Fruit fly (Drosophila melanogaster): ENCODE measurements around the gene CG16762.
A peak's percentile ranks its signal among the peaks of the same experiment; 100 is the strongest.

The CG16762 gene

DNA sequence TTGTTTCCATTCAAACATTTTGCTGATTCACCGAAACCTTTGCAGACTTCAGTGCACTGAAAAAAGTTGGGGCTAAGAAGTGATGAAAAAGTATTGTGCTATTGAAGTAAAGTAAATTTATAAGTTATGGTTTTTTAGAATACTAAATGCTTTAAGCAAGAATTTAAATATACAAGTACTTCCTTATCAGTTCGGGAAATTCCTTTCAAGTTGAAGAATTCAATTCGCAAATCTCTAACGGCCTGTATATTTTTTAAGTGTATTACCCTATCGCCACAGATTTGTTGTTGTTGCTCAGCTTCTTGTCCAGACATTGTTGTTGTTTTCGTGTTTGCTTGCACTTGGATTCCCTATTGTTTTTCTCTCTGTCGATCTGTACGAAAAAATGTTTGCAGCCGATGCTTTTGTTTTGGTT is 8.0 kb downstream of the CG16762 start (continued):
- TF ChIP-seq CG10431 (GFP tag; optimal IDR thresholded peaks at IDR 0.05) (no peak), CG15011 (GFP tag; optimal IDR thresholded peaks at IDR 0.05) (no peak), Xrp1 (GFP tag; IDR thresholded peaks at IDR 0.05) (peak; percentile 89), CG3847 (GFP tag; IDR thresholded peaks at IDR 0.05) (no peak), CG13624 (GFP tag; optimal IDR thresholded peaks at IDR 0.05) (peak; percentile 56), CG12104 (GFP tag; optimal IDR thresholded peaks at IDR 0.05) (peak; percentile 57), CG16779 (GFP tag; IDR thresholded peaks at IDR 0.05) (no peak), psq (GFP tag; optimal IDR thresholded peaks at IDR 0.05) (no peak), Doc2 (GFP tag; IDR thresholded peaks at IDR 0.05) (0 out of 2 replicates have a peak, but pooled peaks have one; percentile 39), peb (GFP tag; IDR thresholded peaks at IDR 0.05) (0 out of 2 replicates have a peak, but pooled peaks have one; percentile 11), CG7839 (tag; optimal IDR thresholded peaks at IDR 0.05) (peak; percentile 82), CG1792 (GFP tag; optimal IDR thresholded peaks at IDR 0.05) (peak; percentile 55), CG8765 (GFP tag; IDR thresholded peaks at IDR 0.05) (peak; percentile 74), CG6813 (GFP tag; optimal IDR thresholded peaks at IDR 0.05) (peak; percentile 55), CG2202 (tag; optimal IDR thresholded peaks at IDR 0.05) (peak; percentile 24), Gsc (GFP tag; IDR thresholded peaks at IDR 0.05) (peak; percentile 67; the same call in 1 of the 2 replicates), trem (tag; optimal IDR thresholded peaks at IDR 0.05) (peak; percentile 80), pnt (GFP tag; optimal IDR thresholded peaks at IDR 0.05) (peak; percentile 47), CG32772 (GFP tag; IDR thresholded peaks at IDR 0.05) (peak; percentile 38; the same call in 1 of the 2 replicates), pros (GFP tag; optimal IDR thresholded peaks at IDR 0.05) (peak; percentile 30), bsh (GFP tag; optimal IDR thresholded peaks at IDR 0.05) (peak; percentile 35 to 62), CG6765 (GFP tag; optimal IDR thresholded peaks at IDR 0.05) (peak; percentile 24), gfzf (GFP tag; optimal IDR thresholded peaks at IDR 0.05) (no peak), abd-A (tag; optimal IDR thresholded peaks at IDR 0.05) (no peak), lilli (GFP tag; optimal IDR thresholded peaks at IDR 0.05) (peak; percentile 55), CG14050 (GFP tag; IDR thresholded peaks at IDR 0.05) (peak; percentile 29; the same call in 1 of the 3 replicates), CG13287 (GFP tag; IDR thresholded peaks at IDR 0.05; ENCODE audit: partially characterized antibody) (no peak), jing (GFP tag; optimal IDR thresholded peaks at IDR 0.05) (peak; percentile 61), gcm (GFP tag; optimal IDR thresholded peaks at IDR 0.05) (peak; percentile 69), gem (tag; optimal IDR thresholded peaks at IDR 0.05) (peak; percentile 85), CG12299 (tag; optimal IDR thresholded peaks at IDR 0.05) (peak; percentile 44), CG8359 (GFP tag; optimal IDR thresholded peaks at IDR 0.05; ENCODE audit: borderline replicate concordance) (no peak), CG15479 (GFP tag; optimal IDR thresholded peaks at IDR 0.05) (peak; percentile 36), tgo (GFP tag; IDR thresholded peaks at IDR 0.05) (peak; percentile 72), salm (tag; optimal IDR thresholded peaks at IDR 0.05) (peak; percentile 49), hkb (optimal IDR thresholded peaks at IDR 0.05) (no peak), hkb (GFP tag; IDR thresholded peaks at IDR 0.05) (peak; percentile 66), trh (GFP tag; optimal IDR thresholded peaks at IDR 0.05) (no peak), CG10462 (GFP tag; optimal IDR thresholded peaks at IDR 0.05) (peak; percentile 41), sug (tag; optimal IDR thresholded peaks at IDR 0.05) (peak; percentile 19), vvl (GFP tag; IDR thresholded peaks at IDR 0.05) (peak; percentile 86; the same call in 1 of the 2 replicates), al (GFP tag; IDR thresholded peaks at IDR 0.05) (no peak), CG4360 (GFP tag; IDR thresholded peaks at IDR 0.05) (peak; percentile 87), Stat92E (GFP tag; optimal IDR thresholded peaks at IDR 0.05) (no peak), unc-4 (GFP tag; IDR thresholded peaks at IDR 0.05; ENCODE audit: partially characterized antibody) (no peak), CG31441 (GFP tag; IDR thresholded peaks at IDR 0.05) (peak; percentile 88), CG30403 (GFP tag; optimal IDR thresholded peaks at IDR 0.05) (peak; percentile 74), lov (optimal IDR thresholded peaks at IDR 0.05) (no peak), lov (GFP tag; IDR thresholded peaks at IDR 0.05) (0 out of 3 replicates have a peak, but pooled peaks have one; percentile 49), toy (GFP tag; IDR thresholded peaks at IDR 0.05) (peak; percentile 54), CG6654 (GFP tag; optimal IDR thresholded peaks at IDR 0.05) (peak; percentile 36)
